Worm (Caenorhabditis elegans): ENCODE data around the gene pph-6.

- TF ChIP-seq flt-1 (GFP tag; IDR thresholded peaks at IDR 0.05), result no peak
- TF ChIP-seq med-1 (GFP tag; optimal IDR thresholded peaks at IDR 0.05; ENCODE audit: insufficient read depth), result no peak
Measured at ce11 chrIII:3425438-3425837, 36.1 kb upstream of the pph-6 start, which contains the start of gene metl-18.
